Worm (Caenorhabditis elegans): ENCODE results near the gene F08B4.8.

F08B4.8 gene

DNA sequence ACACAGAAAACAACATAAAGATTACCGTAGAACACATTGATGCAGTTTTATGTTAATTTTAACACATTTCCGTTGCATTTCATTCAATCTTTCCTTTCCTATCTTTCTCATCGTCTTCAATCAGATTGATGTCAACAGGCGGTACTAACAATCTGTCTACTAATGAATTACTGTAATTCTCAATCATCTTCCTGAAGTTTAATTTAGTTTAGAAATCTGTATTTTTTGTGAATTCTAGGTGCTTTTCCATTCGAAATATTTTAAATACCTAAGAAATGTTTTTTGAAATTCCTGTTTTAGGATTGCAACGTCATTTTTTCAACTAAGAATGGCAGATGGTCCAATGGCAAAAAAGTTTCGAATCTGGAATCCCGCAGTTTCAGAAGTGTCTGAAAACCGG, 46.3 kb downstream of the F08B4.8 start, which contains the start of gene F21D5.9:
F21D5.9 (plus strand) TSS at position 301 of the 400 bp plus-strand sequence.
- TF ChIP-seq hlh-11 (tag; optimal IDR thresholded peaks at IDR 0.05) (no peak), fos-1 (tag; optimal IDR thresholded peaks at IDR 0.05) (no peak), nhr-25 (tag; optimal IDR thresholded peaks at IDR 0.05; ENCODE audit: borderline replicate concordance, insufficient read depth) (no peak), ceh-62 (tag; optimal IDR thresholded peaks at IDR 0.05) (no peak), aha-1 (tag) (no peak), zip-11 (GFP tag; IDR thresholded peaks at IDR 0.05) (no peak), T20F7.1 (GFP tag; optimal IDR thresholded peaks at IDR 0.05) (no peak), ces-1 (GFP tag; optimal IDR thresholded peaks at IDR 0.05) (no peak), F26F4.8 (GFP tag; conservative IDR thresholded peaks at IDR 0.05) (no peak), nhr-11 (tag; optimal IDR thresholded peaks at IDR 0.05) (no peak), fkh-10 (GFP tag; optimal IDR thresholded peaks at IDR 0.05) (no peak), daf-8 (GFP tag; IDR thresholded peaks at IDR 0.05) (no peak), nhr-77 (tag; optimal IDR thresholded peaks at IDR 0.05) (no peak), ztf-11 (tag; optimal IDR thresholded peaks at IDR 0.05) (no peak)

DNA sequence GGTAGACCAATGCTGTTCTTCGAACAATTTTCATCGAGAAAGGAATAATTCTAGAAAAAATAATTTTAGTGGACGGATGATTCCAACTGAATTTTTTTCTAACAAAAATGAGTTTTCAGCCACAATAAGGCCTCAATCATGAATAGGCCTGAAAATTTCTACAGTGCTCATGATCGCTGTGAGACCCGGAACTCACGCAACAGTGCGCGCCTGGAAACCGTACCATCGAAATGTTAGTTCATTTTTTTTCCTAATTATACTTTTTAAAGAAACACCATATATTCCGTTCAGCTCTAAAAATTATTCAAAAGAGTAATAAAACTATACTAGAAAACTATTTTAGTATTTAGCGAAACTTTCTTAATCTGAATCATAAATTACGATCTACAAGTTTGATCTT, 47.5 kb downstream of the F08B4.8 start:
- TF ChIP-seq ztf-11 (tag; optimal IDR thresholded peaks at IDR 0.05) (no peak), T20F7.1 (GFP tag; optimal IDR thresholded peaks at IDR 0.05) (no peak), daf-8 (GFP tag; IDR thresholded peaks at IDR 0.05) (no peak), tag-97 (GFP tag; IDR thresholded peaks at IDR 0.05) (no peak)

DNA sequence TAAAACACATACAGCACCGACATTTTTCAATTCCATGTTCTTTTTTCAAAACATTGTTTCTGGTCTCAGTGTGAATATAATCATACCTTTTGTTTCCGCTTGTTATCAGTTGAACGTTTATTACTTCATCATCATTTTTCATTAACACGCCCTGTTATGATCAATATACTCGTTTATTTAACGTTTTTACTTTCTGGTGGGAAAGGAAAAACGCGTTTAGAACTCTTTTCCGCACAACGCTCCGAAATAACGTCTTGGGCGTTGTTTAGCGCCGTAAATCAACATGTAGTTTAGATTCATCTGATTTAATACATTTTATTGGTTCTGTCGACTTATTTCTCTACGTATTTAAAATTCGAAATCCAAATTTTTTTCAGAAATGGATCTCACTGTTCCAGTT, 47.9 kb downstream of the F08B4.8 start, which contains the start of gene pgm-3:
pgm-3 (plus strand) TSS at position 378 of the 400 bp plus-strand sequence.
- TF ChIP-seq hlh-11 (tag; optimal IDR thresholded peaks at IDR 0.05) (peak; percentile 22), R02D3.7 (tag; optimal IDR thresholded peaks at IDR 0.05) (peak; percentile 15), zip-11 (GFP tag; IDR thresholded peaks at IDR 0.05) (no peak), dmd-9 (GFP tag; IDR thresholded peaks at IDR 0.05) (no peak), nhr-77 (tag; optimal IDR thresholded peaks at IDR 0.05) (no peak), F26F4.8 (GFP tag; conservative IDR thresholded peaks at IDR 0.05) (no peak), pqm-1 (tag; optimal IDR thresholded peaks at IDR 0.05) (peak; percentile 63), nhr-28 (tag; optimal IDR thresholded peaks at IDR 0.05) (peak; percentile 64), daf-16 (GFP tag; optimal IDR thresholded peaks at IDR 0.05) (no peak), daf-16 (tag; optimal IDR thresholded peaks at IDR 0.05) (peak; percentile 77), T20F7.1 (GFP tag; optimal IDR thresholded peaks at IDR 0.05) (peak; percentile 84), hlh-30 (tag; optimal IDR thresholded peaks at IDR 0.05; ENCODE audit: insufficient read depth) (no peak)
